Worm (Caenorhabditis elegans): ENCODE measurements around the gene F41G3.3.

F41G3.3 gene

ce11 chrII:6746404-6746803 is 9.9 kb upstream of the F41G3.3 start, which contains the start of gene F41G3.5:
Gene F41G3.5, plus strand, starts transcription at chrII:6746704.
- TF ChIP-seq hmg-11 (tag; optimal IDR thresholded peaks at IDR 0.05) (no peak), eor-1 (tag; optimal IDR thresholded peaks at IDR 0.05) (no peak), lin-15B (tag; optimal IDR thresholded peaks at IDR 0.05) (no peak), elt-3 (tag; optimal IDR thresholded peaks at IDR 0.05) (no peak)

ce11 chrII:6749422-6749821 is 6.9 kb upstream of the F41G3.3 start, which contains the start of gene F41G3.10:
Gene F41G3.10, minus strand, starts transcription at chrII:6749522.
- no peak for TF ChIP-seq sea-2 (GFP tag; optimal IDR thresholded peaks at IDR 0.05)
- no peak for TF ChIP-seq elt-1 (tag; optimal IDR thresholded peaks at IDR 0.05)
- no peak for TF ChIP-seq lin-39 (tag; optimal IDR thresholded peaks at IDR 0.05)
- no peak for TF ChIP-seq nhr-23 (tag; optimal IDR thresholded peaks at IDR 0.05)
- no peak for TF ChIP-seq fos-1 (tag; optimal IDR thresholded peaks at IDR 0.05)
- TF ChIP-seq ceh-82 (tag; optimal IDR thresholded peaks at IDR 0.05): no peak
- no peak for TF ChIP-seq pqm-1 (tag; optimal IDR thresholded peaks at IDR 0.05)
- TF ChIP-seq elt-2 (tag; optimal IDR thresholded peaks at IDR 0.05): no peak
- no peak for TF ChIP-seq lin-15B (tag; optimal IDR thresholded peaks at IDR 0.05)
- TF ChIP-seq fkh-2 (tag; optimal IDR thresholded peaks at IDR 0.05): no peak
- TF ChIP-seq zag-1 (tag; optimal IDR thresholded peaks at IDR 0.05): no peak
- no peak for TF ChIP-seq nhr-76 (tag; optimal IDR thresholded peaks at IDR 0.05)
- TF ChIP-seq R02D3.7 (tag; optimal IDR thresholded peaks at IDR 0.05): no peak
- no peak for TF ChIP-seq daf-12 (tag; optimal IDR thresholded peaks at IDR 0.05)
- no peak for TF ChIP-seq jun-1 (tag; optimal IDR thresholded peaks at IDR 0.05)
- TF ChIP-seq skn-1 (tag; optimal IDR thresholded peaks at IDR 0.05): no peak
- no peak for TF ChIP-seq pha-4 (tag; optimal IDR thresholded peaks at IDR 0.05)
- TF ChIP-seq lsy-12 (tag; optimal IDR thresholded peaks at IDR 0.05): no peak
- TF ChIP-seq nhr-237 (tag; optimal IDR thresholded peaks at IDR 0.05): no peak
- no peak for TF ChIP-seq unc-39 (tag; optimal IDR thresholded peaks at IDR 0.05)

ce11 chrII:6750929-6751328 is 5.4 kb upstream of the F41G3.3 start, which contains the start of gene F41G3.20:
Gene F41G3.20, minus strand, starts transcription at chrII:6751029.
- TF ChIP-seq fkh-10 (GFP tag; optimal IDR thresholded peaks at IDR 0.05) (no peak), egl-27 (tag; optimal IDR thresholded peaks at IDR 0.05) (no peak), lsy-12 (tag; optimal IDR thresholded peaks at IDR 0.05) (no peak), ama-1 (optimal IDR thresholded peaks at IDR 0.05) (no peak), R02D3.7 (tag; optimal IDR thresholded peaks at IDR 0.05) (no peak), nhr-67 (tag; optimal IDR thresholded peaks at IDR 0.05) (no peak), nhr-12 (tag; optimal IDR thresholded peaks at IDR 0.05) (no peak), mml-1 (tag; optimal IDR thresholded peaks at IDR 0.05) (no peak), nhr-28 (tag; optimal IDR thresholded peaks at IDR 0.05) (no peak), egl-5 (tag; optimal IDR thresholded peaks at IDR 0.05) (no peak), mdl-1 (tag; optimal IDR thresholded peaks at IDR 0.05) (no peak), nhr-11 (tag; optimal IDR thresholded peaks at IDR 0.05) (no peak), pqm-1 (tag; optimal IDR thresholded peaks at IDR 0.05) (no peak)

ce11 chrII:6752027-6752426 is 4.3 kb upstream of the F41G3.3 start, which contains the start of gene F41G3.19:
Gene F41G3.19, minus strand, starts transcription at chrII:6752127.
- TF ChIP-seq snpc-4 (tag; optimal IDR thresholded peaks at IDR 0.05) (no peak), lsy-12 (tag; optimal IDR thresholded peaks at IDR 0.05) (no peak), fos-1 (tag; optimal IDR thresholded peaks at IDR 0.05) (no peak), R02D3.7 (tag; optimal IDR thresholded peaks at IDR 0.05) (no peak), nhr-11 (tag; optimal IDR thresholded peaks at IDR 0.05) (no peak), hmg-11 (tag; optimal IDR thresholded peaks at IDR 0.05) (no peak), ama-1 (optimal IDR thresholded peaks at IDR 0.05) (no peak), elt-1 (tag; optimal IDR thresholded peaks at IDR 0.05) (no peak), skn-1 (tag; optimal IDR thresholded peaks at IDR 0.05) (no peak), eor-1 (tag; optimal IDR thresholded peaks at IDR 0.05) (no peak), unc-39 (tag; optimal IDR thresholded peaks at IDR 0.05) (no peak), mdl-1 (tag; optimal IDR thresholded peaks at IDR 0.05) (no peak), fkh-10 (GFP tag; optimal IDR thresholded peaks at IDR 0.05) (no peak), ceh-28 (tag; optimal IDR thresholded peaks at IDR 0.05) (no peak), tbx-2 (tag; optimal IDR thresholded peaks at IDR 0.05) (no peak), egl-5 (tag; optimal IDR thresholded peaks at IDR 0.05) (no peak), nhr-67 (tag; optimal IDR thresholded peaks at IDR 0.05) (no peak), daf-12 (tag; optimal IDR thresholded peaks at IDR 0.05) (no peak)

- TF ChIP-seq nhr-77 (tag; optimal IDR thresholded peaks at IDR 0.05): no peak
- TF ChIP-seq nhr-23 (tag; optimal IDR thresholded peaks at IDR 0.05): no peak
- no peak for TF ChIP-seq pha-4 (tag; optimal IDR thresholded peaks at IDR 0.05)
- no peak for TF ChIP-seq nhr-67 (tag; optimal IDR thresholded peaks at IDR 0.05)
- no peak for TF ChIP-seq skn-1 (tag; optimal IDR thresholded peaks at IDR 0.05)
- no peak for TF ChIP-seq egl-27 (tag; optimal IDR thresholded peaks at IDR 0.05)
- TF ChIP-seq egl-5 (tag; optimal IDR thresholded peaks at IDR 0.05): no peak
- TF ChIP-seq fos-1 (tag; optimal IDR thresholded peaks at IDR 0.05): no peak
- no peak for TF ChIP-seq unc-39 (tag; optimal IDR thresholded peaks at IDR 0.05)
- no peak for TF ChIP-seq ceh-28 (tag; optimal IDR thresholded peaks at IDR 0.05)
Observed at ce11 chrII:6752850-6753249, 3.5 kb upstream of the F41G3.3 start, which contains the start of gene F41G3.21. Gene F41G3.21, minus strand, starts transcription at chrII:6752950.
